Worm (Caenorhabditis elegans) whole organism, early embryonic: ENCODE measurements around the gene daf-3.

ENCODE experiments used
- aly-1 ChIP-seq: sonication (generic microtip); optimal IDR thresholded peaks from 2 replicates; lab custom pipeline; 2016; ENCODE audit warnings: missing genetic modification characterization, missing compliant biosample characterization
- ama-1 ChIP-seq: fragments of 150-350 bp; optimal IDR thresholded peaks from 2 replicates; lab custom pipeline; 2014
- ceh-36 ChIP-seq: sonication (generic microtip); optimal IDR thresholded peaks from 2 replicates; lab custom pipeline; 2016; ENCODE audit warnings: missing genetic modification characterization, inconsistent platforms, missing compliant biosample characterization
- ets-7 ChIP-seq: sonication (generic microtip); optimal IDR thresholded peaks from 2 replicates; lab custom pipeline; 2016; ENCODE audit warnings: missing genotype, missing genetic modification characterization, missing compliant biosample characterization
- flt-1 ChIP-seq: fragments of 200-800 bp; sonication (Bioruptor generic); IDR thresholded peaks from 2 replicates; pipeline ENCODE4 v1.3.6; 2022; ENCODE audit warnings: missing genetic modification characterization, missing compliant biosample characterization
- hmbx-1 ChIP-seq: sonication (generic microtip); optimal IDR thresholded peaks from 2 replicates; lab custom pipeline; 2016; ENCODE audit warnings: mild to moderate bottlenecking, missing genetic modification characterization, missing compliant biosample characterization
- hmg-4 ChIP-seq: fragments of 200-800 bp; sonication (Bioruptor generic); optimal IDR thresholded peaks from 2 replicates; lab custom pipeline; 2018; ENCODE audit warnings: mild to moderate bottlenecking, missing genetic modification characterization, missing compliant biosample characterization
- scrt-1 ChIP-seq: fragments of 200-800 bp; sonication (Bioruptor generic); IDR thresholded peaks from 2 replicates; pipeline ENCODE4 v1.3.6; 2022; ENCODE audit warnings: missing genetic modification characterization, missing compliant biosample characterization
- sea-1 ChIP-seq: fragments of 200-800 bp; sonication (Bioruptor generic); conservative IDR thresholded peaks from 2 replicates; pipeline ENCODE4 v1.3.6; 2022; ENCODE audit warnings: missing genetic modification characterization, missing compliant biosample characterization
- tbx-37 ChIP-seq: fragments of 200-800 bp; sonication (Bioruptor generic); conservative IDR thresholded peaks from 2 replicates; pipeline ENCODE4 v1.3.6; 2022; ENCODE audit warnings: missing genetic modification reagents, missing genetic modification characterization, missing compliant biosample characterization

- no peak for TF ChIP-seq aly-1 (tag; lab: Kevin White, UChicago)
- TF ChIP-seq ama-1 (lab: Kevin White, UChicago): no peak
- TF ChIP-seq scrt-1: no peak
- TF ChIP-seq flt-1 (GFP tag; lab: Robert Waterston, UW): no peak
- TF ChIP-seq ets-7 (tag; lab: Kevin White, UChicago): no peak
- TF ChIP-seq sea-1: no peak
- TF ChIP-seq tbx-37: no peak
- no peak for TF ChIP-seq ceh-36 (tag; lab: Kevin White, UChicago)
- TF ChIP-seq hmbx-1 (tag; lab: Kevin White, UChicago): no peak
- no peak for TF ChIP-seq hmg-4 (GFP tag; lab: Kevin White, UChicago)
These were observed 35.4 kb downstream of the daf-3 start for ce11 chrX:789848-790247.
